Fruit fly (Drosophila melanogaster) whole organism, prepupa: ENCODE results near the gene hng2.

Source experiments
- CG32006 ChIP-seq: fragments of 200-800 bp; sonication (Bioruptor generic); optimal IDR thresholded peaks from 3 replicates; lab custom pipeline; 2017; ENCODE audit warnings: missing biosample characterization, mild to moderate bottlenecking, missing genetic modification characterization
- CG6163 ChIP-seq: fragments of 200-800 bp; sonication (Bioruptor generic); IDR thresholded peaks from 3 replicates; pipeline ENCODE4 v1.3.6; 2022; ENCODE audit warnings: missing biosample characterization, missing genetic modification characterization
- CG6808 ChIP-seq: fragments of 200-800 bp; sonication (Bioruptor generic); optimal IDR thresholded peaks from 3 replicates; lab custom pipeline; 2017; ENCODE audit warnings: missing biosample characterization, missing genetic modification characterization, mild to moderate bottlenecking, moderate library complexity, missing genetic modification reagents
- CG6854 ChIP-seq: fragments of 200-800 bp; sonication (Bioruptor generic); optimal IDR thresholded peaks from 2 replicates; lab custom pipeline; 2017; ENCODE audit warnings: missing biosample characterization, mild to moderate bottlenecking, missing genetic modification characterization
- CG8632 ChIP-seq: fragments of 200-800 bp; sonication (Bioruptor generic); optimal IDR thresholded peaks from 3 replicates; lab custom pipeline; 2016; ENCODE audit warnings: missing biosample characterization, missing genetic modification characterization
- Lpt ChIP-seq: fragments of 200-800 bp; sonication (Bioruptor generic); optimal IDR thresholded peaks from 3 replicates; lab custom pipeline; 2016; ENCODE audit warnings: missing biosample characterization, missing genetic modification characterization
- acj6 ChIP-seq: fragments of 200-800 bp; sonication (Bioruptor generic); optimal IDR thresholded peaks from 3 replicates; lab custom pipeline; 2016; ENCODE audit warnings: missing biosample characterization, missing genetic modification characterization
- cyc ChIP-seq: fragments of 200-800 bp; sonication (Bioruptor generic); optimal IDR thresholded peaks from 3 replicates; lab custom pipeline; 2016; ENCODE audit warnings: missing biosample characterization, missing genetic modification characterization
- dac ChIP-seq: fragments of 200-800 bp; sonication (Bioruptor generic); optimal IDR thresholded peaks from 2 replicates; lab custom pipeline; 2017; ENCODE audit warnings: missing biosample characterization, mild to moderate bottlenecking, missing genetic modification characterization
- esn ChIP-seq: fragments of 200-800 bp; sonication (Bioruptor generic); optimal IDR thresholded peaks from 2 replicates; lab custom pipeline; 2016; ENCODE audit warnings: missing biosample characterization, mild to moderate bottlenecking, missing genetic modification characterization, moderate library complexity
- spab ChIP-seq: fragments of 200-800 bp; sonication (Bioruptor generic); optimal IDR thresholded peaks from 2 replicates; lab custom pipeline; 2017; ENCODE audit warnings: missing biosample characterization, mild to moderate bottlenecking, missing genetic modification characterization, missing genetic modification reagents

DNA sequence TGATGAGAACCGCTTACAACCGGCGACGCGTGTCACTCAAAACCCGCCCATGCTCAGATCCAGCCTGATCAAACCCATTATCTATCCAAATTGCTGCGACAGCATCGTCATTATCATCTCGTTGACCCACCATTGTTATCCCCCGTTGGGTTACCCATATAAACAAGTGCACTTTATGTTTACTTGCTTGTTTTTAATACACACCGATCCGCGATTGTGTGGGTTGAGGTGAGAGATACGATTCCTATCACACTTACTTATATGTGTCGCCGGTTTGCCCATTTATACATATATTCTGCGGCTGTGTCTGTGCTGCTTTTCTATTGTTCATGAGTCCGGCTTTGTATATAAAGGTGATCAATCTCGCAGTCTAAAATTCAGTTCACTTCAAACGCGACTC, 15.5 kb downstream of the hng2 start, which contains the start of gene CG8369:
- TF ChIP-seq Lpt (GFP tag; lab: Kevin White, UChicago) = no peak
- TF ChIP-seq esn = no peak
- no peak for TF ChIP-seq acj6 (GFP tag; lab: Kevin White, UChicago)
- TF ChIP-seq cyc (GFP tag; lab: Kevin White, UChicago) = no peak
- no peak for TF ChIP-seq dac
- no peak for TF ChIP-seq CG6808
- TF ChIP-seq CG6854 = no peak
- no peak for TF ChIP-seq CG32006
- no peak for TF ChIP-seq spab (GFP tag; lab: Kevin White, UChicago)
- TF ChIP-seq CG6163 (GFP tag; lab: Robert Waterston, UW) = no peak
- TF ChIP-seq CG8632 (GFP tag; lab: Kevin White, UChicago) = no peak
